Fruit fly (Drosophila melanogaster): ENCODE measurements around the gene LManII.

LManII gene

DNA sequence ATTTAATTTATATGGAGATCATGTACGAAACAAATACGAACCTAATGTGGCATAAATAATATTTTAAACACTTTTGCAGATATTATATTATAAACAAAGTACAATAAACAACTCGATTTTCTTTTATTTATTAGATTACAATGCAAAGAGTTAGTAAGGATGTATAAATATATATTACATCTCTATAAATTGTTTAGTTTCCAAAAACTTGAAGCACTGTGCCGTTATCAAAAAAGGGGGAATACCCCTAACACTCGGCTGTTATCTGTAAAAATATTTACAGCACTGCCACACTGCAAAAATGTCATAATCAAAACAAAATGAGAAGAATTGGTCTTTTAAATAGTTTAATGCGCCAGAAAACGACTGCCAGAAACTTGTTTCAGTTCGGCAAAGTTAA, 28.9 kb upstream of the LManII start, which contains the start of gene CG5188 (continued):
- no peak for TF ChIP-seq Optix (GFP tag; IDR thresholded peaks at IDR 0.05)
- TF ChIP-seq luna (GFP tag; optimal IDR thresholded peaks at IDR 0.05), result no peak
- TF ChIP-seq CG30431 (GFP tag; optimal IDR thresholded peaks at IDR 0.05), result no peak
- TF ChIP-seq mam (GFP tag; optimal IDR thresholded peaks at IDR 0.05), result peak; percentile 44
- no peak for TF ChIP-seq CG18476 (GFP tag; optimal IDR thresholded peaks at IDR 0.05)
- TF ChIP-seq lola (GFP tag; optimal IDR thresholded peaks at IDR 0.05), result peak in 1 of 3 experiments; percentile 37
- TF ChIP-seq dimm (GFP tag; IDR thresholded peaks at IDR 0.05), result no peak
- TF ChIP-seq CG13424 (tag; optimal IDR thresholded peaks at IDR 0.05), result peak; percentile 64
- TF ChIP-seq ems (GFP tag; optimal IDR thresholded peaks at IDR 0.05), result no peak
- TF ChIP-seq CG30403 (GFP tag; optimal IDR thresholded peaks at IDR 0.05), result peak; percentile 50
- TF ChIP-seq Jarid2 (GFP tag; optimal IDR thresholded peaks at IDR 0.05), result no peak
- TF ChIP-seq CG10543 (GFP tag; optimal IDR thresholded peaks at IDR 0.05), result no peak
- no peak for TF ChIP-seq disco-r (GFP tag; optimal IDR thresholded peaks at IDR 0.05)
- no peak for TF ChIP-seq CG3163 (GFP tag; optimal IDR thresholded peaks at IDR 0.05)
- no peak for TF ChIP-seq corto (GFP tag; optimal IDR thresholded peaks at IDR 0.05)
- TF ChIP-seq CG33557 (GFP tag; optimal IDR thresholded peaks at IDR 0.05), result no peak
- no peak for TF ChIP-seq Sry-δ (GFP tag; optimal IDR thresholded peaks at IDR 0.05)
- TF ChIP-seq sens (GFP tag), result no peak
- no peak for TF ChIP-seq CG9609 (GFP tag; optimal IDR thresholded peaks at IDR 0.05)
- no peak for TF ChIP-seq Mrtf (GFP tag; IDR thresholded peaks at IDR 0.05)
- TF ChIP-seq CkIIα-i1 (GFP tag; IDR thresholded peaks at IDR 0.05), result no peak
- no peak for TF ChIP-seq Elba2 (GFP tag; optimal IDR thresholded peaks at IDR 0.05)
- no peak for TF ChIP-seq crc (GFP tag; optimal IDR thresholded peaks at IDR 0.05)
- no peak for TF ChIP-seq Hr39 (optimal IDR thresholded peaks at IDR 0.05)
- 0 out of 3 replicates have a peak, but pooled peaks have one; percentile 35 for TF ChIP-seq CG3726 (GFP tag; IDR thresholded peaks at IDR 0.05)
- TF ChIP-seq CG13287 (GFP tag; IDR thresholded peaks at IDR 0.05; ENCODE audit: partially characterized antibody), result peak; percentile 62; the same call in 1 of the 2 replicates
- TF ChIP-seq Awh (GFP tag; IDR thresholded peaks at IDR 0.05), result no peak
- no peak for TF ChIP-seq ac (GFP tag; optimal IDR thresholded peaks at IDR 0.05)
- TF ChIP-seq CG15011 (GFP tag; optimal IDR thresholded peaks at IDR 0.05), result no peak
- TF ChIP-seq Rx (GFP tag; IDR thresholded peaks at IDR 0.05), result no peak
- no peak for TF ChIP-seq Stat92E (GFP tag; optimal IDR thresholded peaks at IDR 0.05)
- peak; percentile 16; the same call in 1 of the 2 replicates for TF ChIP-seq Bgb (GFP tag; IDR thresholded peaks at IDR 0.05; ENCODE audit: partially characterized antibody)
- TF ChIP-seq gt (GFP tag; IDR thresholded peaks at IDR 0.05), result no peak
- TF ChIP-seq cg (GFP tag; optimal IDR thresholded peaks at IDR 0.05), result no peak
- TF ChIP-seq usp (GFP tag; optimal IDR thresholded peaks at IDR 0.05), result no peak
- TF ChIP-seq sc (optimal IDR thresholded peaks at IDR 0.05), result no peak
- TF ChIP-seq sc (GFP tag; optimal IDR thresholded peaks at IDR 0.05), result no peak
- peak; percentile 42 for TF ChIP-seq Asciz (GFP tag; optimal IDR thresholded peaks at IDR 0.05)
- 0 out of 4 replicates have a peak, but pooled peaks have one; percentile 20 for TF ChIP-seq chinmo (GFP tag; IDR thresholded peaks at IDR 0.05; ENCODE audit: partially characterized antibody)
- TF ChIP-seq dpn (GFP tag; optimal IDR thresholded peaks at IDR 0.05), result peak; percentile 15 to 56
- TF ChIP-seq inv (GFP tag; IDR thresholded peaks at IDR 0.05; ENCODE audit: partially characterized antibody), result no peak
- no peak for TF ChIP-seq CG31365 (tag; optimal IDR thresholded peaks at IDR 0.05)
- no peak for TF ChIP-seq fd102C (GFP tag; optimal IDR thresholded peaks at IDR 0.05)
- no peak for TF ChIP-seq bbx (GFP tag; IDR thresholded peaks at IDR 0.05; ENCODE audit: partially characterized antibody)
- TF ChIP-seq CG12236 (GFP tag; optimal IDR thresholded peaks at IDR 0.05), result no peak
- TF ChIP-seq CG8944 (GFP tag; optimal IDR thresholded peaks at IDR 0.05), result no peak
- peak; percentile 19 for TF ChIP-seq Chrac-16 (GFP tag; optimal IDR thresholded peaks at IDR 0.05)
- TF ChIP-seq CG42726 (GFP tag; IDR thresholded peaks at IDR 0.05; ENCODE audit: partially characterized antibody), result no peak
- no peak for TF ChIP-seq pfk (GFP tag; optimal IDR thresholded peaks at IDR 0.05)
- no peak for TF ChIP-seq klu (GFP tag; IDR thresholded peaks at IDR 0.05)
- TF ChIP-seq CG17568 (GFP tag; optimal IDR thresholded peaks at IDR 0.05), result no peak

Measured in whole organism, embryonic.